Worm (Caenorhabditis elegans): ENCODE results near the gene Y46G5A.23.

ce11 chrII:12787831-12788248 lies 40.9 kb downstream of the Y46G5A.23 start, which contains the start of gene alkb-7:
- TF ChIP-seq ama-1 (optimal IDR thresholded peaks at IDR 0.05) (peak; percentile 79), hmbx-1 (tag; optimal IDR thresholded peaks at IDR 0.05) (no peak), tbx-37 (GFP tag; conservative IDR thresholded peaks at IDR 0.05) (no peak), hmg-4 (GFP tag; optimal IDR thresholded peaks at IDR 0.05) (no peak)
